Fruit fly (Drosophila melanogaster): ENCODE measurements around the gene Act5C.
A peak's percentile ranks its signal among the peaks of the same experiment; 100 is the strongest.

The Act5C gene

DNA sequence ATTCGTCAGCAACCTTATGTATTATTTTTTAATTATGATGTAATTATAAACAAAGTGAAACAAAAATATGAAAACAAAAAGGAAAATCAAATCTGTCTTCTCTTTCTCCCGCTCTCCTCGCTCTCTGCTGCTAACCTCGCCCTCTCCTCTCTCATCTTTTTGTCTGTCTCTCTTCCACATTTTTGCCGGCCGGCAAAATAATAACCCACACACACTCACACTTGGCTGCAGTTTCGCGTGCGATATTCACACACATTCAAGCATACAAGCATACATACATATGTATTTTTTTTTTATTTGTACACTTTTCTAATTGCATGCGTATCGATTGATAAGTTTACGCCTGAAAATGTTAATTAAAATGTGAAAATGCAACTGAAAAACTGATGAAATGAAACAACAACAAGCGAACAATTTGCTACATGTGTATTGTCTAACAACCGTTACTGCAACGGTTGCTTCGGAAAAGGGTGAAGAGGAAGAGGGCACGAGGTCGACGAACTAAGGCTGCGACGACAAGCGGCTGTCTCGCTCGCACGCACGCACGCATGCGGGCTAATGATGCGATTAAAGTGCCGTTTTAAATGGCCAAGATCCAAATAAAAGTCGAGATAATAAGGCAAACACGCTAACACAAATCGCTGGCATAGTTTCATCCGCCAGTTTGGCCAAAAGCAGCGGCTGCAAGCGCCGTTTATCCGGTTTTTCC, 3.9 kb downstream of the Act5C start:
- no peak for TF ChIP-seq CG17801 (GFP tag; optimal IDR thresholded peaks at IDR 0.05; ENCODE audit: partially characterized antibody)

DNA sequence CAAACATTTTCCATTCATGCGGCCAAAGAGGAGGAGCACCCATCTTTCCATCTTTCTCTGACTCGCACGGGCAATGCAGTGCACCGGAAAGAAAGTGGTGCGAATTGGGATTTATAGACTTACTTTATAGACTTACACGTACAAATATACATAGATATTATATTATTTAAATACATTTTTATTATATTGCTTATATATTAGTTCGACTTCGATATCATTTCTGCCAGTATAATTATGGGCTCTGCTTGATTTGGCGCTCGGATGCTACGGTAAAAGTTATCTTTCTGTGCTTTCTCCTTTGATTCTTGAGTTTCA, 4.4 kb downstream of the Act5C start:
- TF ChIP-seq CG17801 (GFP tag; optimal IDR thresholded peaks at IDR 0.05; ENCODE audit: partially characterized antibody) = no peak

DNA sequence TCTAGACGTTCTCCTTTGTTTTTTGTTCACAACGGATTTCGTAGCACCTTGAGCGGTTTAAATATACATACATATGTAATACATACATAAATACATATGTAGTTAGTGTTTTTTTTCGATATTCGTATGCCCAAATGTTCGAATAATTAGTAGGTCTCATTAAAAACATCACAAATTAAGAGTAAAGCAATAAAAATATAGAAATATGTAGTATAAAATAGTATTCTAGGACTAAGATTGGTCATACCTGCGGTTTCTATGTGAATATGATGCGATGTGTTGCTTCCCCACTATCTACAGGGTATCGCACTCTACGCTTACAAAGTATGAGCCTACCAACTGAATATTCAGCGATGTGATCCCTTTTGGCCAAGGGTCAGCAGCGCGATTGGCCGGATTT, 4.8 kb downstream of the Act5C start, which contains the start of gene CG4020:
CG4020 (plus strand) TSS at position 301 of the 400 bp plus-strand sequence.
- TF ChIP-seq CG17801 (GFP tag; optimal IDR thresholded peaks at IDR 0.05; ENCODE audit: partially characterized antibody) = no peak

DNA sequence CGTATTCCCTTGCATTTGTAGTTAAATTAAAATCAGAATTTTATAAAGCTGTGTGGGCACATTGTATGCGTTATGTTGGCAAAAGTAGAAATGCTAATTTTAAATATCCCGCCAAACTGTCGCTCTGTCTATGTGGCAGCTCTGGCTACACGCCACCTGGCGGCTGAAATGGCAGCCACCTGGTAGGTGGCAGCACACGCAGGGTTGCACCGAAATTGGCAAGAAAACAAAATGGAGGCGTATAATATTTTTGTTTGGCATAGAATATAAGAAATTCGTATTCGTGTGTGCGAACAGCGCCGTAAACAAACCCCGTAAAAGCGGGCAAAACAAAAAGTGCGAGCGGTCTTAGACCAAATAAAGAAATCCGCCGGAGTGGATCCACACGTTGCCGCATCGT, 7.3 kb downstream of the Act5C start, which contains the start of gene CG12236:
CG12236 (plus strand) TSS at position 220 of the 400 bp plus-strand sequence.
- TF ChIP-seq CG17801 (GFP tag; optimal IDR thresholded peaks at IDR 0.05; ENCODE audit: partially characterized antibody) = peak; percentile 37

DNA sequence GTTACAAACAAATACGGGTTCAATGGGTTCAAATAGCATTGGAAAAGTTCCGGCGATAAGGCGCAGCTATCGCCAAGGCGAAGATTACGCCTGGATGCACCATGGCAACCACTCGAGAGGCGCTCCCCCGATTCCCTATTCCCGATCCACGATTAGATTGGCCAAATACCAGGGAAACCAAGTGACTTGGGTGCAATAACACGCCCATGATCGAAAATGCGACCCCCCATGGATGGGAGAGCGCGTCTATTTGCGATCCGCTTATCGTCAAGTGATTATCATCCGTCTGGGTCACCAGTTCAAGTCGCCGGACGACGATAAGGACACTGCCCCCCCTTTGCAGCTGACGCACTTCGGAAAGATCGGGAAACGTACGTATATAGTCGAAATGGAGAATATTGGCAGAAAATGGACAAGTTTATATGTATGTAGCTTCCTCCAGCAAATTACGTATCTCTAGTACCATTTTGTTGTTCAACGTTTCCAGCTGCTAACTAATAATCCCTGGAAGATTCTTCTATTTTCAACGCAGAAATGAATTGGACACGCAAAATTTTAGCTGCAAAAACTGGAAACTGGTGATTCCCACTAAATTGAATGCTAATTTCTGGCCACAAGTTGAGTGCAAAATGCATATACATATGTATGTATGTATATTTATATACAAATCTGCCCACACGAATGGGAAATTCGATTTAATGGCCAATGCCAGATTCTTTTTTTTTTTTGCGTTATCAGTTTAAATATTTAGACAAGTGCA, 14.5 kb downstream of the Act5C start:
- TF ChIP-seq CG17801 (GFP tag; optimal IDR thresholded peaks at IDR 0.05; ENCODE audit: partially characterized antibody) = no peak

DNA sequence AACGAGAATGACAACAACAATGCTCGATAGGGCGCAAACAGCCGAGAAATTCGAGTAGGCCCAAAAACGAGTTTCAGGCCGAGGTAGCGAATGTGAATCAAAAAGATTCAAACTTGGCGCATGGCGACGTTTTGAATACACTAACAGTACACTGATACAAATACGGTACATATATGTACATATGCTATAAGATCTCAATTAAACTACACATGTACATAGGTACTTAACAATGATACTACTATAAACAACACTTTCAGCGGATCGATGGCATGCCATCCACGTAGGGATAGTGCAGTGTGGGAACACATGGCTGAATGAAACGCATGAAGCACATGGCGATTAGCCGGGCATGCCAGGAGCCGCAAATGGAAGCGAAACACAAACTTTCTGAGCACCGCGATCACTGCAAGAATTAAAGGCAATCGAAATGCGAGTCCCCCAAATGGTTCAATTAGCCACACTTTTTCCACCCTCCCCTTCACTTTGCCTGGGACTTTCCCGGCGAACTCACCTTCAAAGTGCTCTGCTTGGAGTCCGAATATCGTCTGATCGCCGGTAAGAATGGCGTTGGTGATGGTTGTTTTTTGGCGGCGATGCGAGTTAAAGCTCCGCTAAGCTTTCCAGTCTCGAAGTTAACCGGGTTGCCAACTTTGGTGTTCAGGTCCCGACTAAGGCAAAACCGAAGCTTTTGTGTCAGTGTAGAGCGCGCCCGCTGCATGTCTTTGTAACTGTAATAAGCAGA, 15.3 kb downstream of the Act5C start:
- TF ChIP-seq CG17801 (GFP tag; optimal IDR thresholded peaks at IDR 0.05; ENCODE audit: partially characterized antibody) = peak; percentile 79

DNA sequence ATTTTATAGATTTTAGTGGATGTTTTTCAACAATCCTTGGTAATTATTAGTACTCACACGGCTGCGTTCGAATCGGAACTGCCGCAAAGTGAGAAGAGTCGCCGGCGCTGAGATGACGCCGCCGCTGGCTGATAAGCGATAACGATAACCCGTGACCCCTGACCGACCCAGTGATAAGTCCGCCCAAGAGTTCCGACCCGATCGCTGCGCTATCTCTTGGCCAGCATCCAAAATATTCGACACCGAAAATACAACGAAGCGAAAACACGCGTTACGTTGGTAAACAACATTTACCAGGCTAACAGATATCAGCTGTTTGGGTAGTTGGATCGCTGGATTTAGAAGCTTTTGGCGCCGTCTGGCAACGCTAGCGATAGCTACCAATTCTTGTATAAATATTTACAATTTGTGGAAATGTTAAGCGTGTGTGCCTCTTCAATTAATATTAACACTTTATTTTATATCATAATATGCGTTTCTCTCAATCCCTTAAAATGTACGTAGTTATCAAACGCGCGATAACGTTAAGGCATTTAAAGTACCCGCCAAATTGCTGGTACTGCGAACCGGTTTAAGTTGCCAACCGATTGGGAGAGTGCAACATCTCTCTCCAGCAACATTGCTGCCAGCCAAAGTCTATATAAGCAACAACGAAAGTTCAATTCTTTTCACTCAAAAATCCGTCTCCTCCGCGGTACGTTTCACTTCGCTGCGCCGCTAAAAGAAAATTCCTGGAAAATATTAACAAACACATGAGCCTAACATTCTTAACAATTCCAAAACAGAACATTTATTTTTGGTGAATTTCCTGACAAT, 16.0 kb downstream of the Act5C start, which contains the start of the genes Shmt and CG3726:
Shmt (minus strand) TSS at position 304 of the 816 bp plus-strand sequence.
CG3726 (plus strand) TSS at position 604 of the 816 bp plus-strand sequence.
- TF ChIP-seq CG17801 (GFP tag; optimal IDR thresholded peaks at IDR 0.05; ENCODE audit: partially characterized antibody) = no peak

DNA sequence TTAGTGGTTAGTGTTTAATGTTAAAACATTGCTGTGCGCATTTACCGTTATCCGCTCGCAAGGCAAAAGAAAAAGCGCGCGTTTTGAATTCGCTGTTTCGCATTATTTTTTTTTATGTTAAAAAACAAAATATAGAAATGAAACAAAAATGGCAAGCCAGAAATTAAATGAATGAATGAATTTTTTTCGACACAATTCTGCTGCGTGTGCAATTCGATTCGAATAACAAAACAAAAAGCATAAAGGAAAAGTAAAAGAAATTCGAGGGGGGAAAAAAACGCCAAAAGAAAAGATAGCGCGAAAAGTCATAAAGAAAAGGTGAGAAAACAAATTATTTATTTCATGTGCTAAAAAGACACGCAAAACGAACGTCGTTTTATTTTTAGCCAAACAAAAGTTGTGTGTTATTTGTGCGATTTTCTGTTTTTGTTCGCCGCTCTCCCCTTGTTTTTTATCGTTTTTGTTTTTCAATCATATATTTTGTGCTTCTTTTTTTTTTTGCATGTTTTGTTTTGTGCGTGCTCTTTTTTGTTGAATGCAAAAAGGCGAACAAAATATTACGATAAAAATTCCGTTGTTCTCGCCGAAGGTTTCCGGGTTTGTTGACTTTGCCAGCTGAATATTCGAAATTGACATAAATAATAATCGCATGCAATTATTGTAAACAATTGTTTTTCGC, 16.8 kb downstream of the Act5C start:
- TF ChIP-seq CG17801 (GFP tag; optimal IDR thresholded peaks at IDR 0.05; ENCODE audit: partially characterized antibody) = peak; percentile 25

DNA sequence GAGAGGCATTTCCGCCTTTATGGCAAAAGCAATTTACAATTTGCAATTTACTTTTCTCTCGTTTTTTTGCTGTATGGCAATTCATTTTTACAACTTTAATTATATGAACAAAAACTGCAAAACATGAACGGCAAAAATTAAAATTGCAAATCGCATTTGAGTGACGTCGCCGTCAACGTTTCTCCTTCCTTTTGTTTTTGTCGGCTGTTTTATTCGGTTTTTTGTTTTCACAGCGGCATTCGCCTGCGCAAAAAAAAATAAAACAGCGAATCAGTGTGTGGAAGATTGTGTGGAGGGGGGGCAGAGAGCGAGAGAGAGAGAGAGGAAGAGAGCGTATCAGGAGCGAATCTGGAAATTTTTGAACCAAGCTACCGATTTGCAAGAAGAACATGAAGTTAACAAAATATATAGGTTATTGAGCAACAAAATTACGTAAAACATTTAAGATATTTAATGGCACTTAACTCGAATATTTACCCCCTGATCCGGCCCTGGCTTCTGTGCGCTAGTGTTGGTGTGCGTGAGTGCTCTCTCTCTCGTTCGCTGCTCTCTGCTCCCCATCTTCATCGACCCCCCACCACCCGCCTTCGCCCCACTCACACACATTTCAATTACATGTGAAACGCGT, 18.0 kb downstream of the Act5C start:
- TF ChIP-seq CG17801 (GFP tag; optimal IDR thresholded peaks at IDR 0.05; ENCODE audit: partially characterized antibody) = peak; percentile 94

DNA sequence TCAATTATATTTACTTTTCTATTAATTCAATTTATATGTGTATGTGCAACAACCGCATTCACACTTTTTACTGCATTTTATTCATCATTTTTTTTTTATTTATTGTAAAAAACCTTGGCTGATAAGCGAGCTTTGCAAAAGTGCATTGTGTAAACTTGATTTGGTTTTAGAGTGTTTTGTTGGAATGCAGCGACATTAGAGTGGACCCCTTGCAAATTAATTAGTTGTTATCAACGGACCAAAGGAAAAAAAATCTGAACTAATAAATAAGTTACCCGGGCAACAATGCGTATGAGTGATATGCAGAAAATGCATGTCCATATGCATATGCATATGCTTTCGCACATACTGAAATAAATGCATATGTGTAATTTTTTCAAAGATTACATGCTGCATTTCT, 20.3 kb downstream of the Act5C start:
- TF ChIP-seq CG17801 (GFP tag; optimal IDR thresholded peaks at IDR 0.05; ENCODE audit: partially characterized antibody) = no peak

DNA sequence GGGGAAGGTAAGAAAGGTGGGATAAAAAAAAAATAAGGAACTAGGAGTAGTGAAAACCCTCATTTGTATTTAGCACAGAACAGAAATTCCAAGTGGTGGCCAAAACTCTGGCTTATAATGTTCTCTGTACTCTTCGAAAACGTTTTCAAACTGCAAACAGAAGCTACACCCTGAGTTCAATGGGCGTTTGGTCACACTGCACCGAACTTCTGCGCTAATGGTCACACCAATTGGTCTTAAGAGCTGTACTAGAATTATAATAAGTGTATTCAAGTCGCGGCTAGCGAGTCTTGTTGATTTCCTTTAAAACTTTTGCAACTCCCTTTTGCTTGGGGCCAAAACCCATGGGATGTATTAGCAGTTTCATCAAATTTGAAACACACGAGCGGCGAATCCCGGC, 21.4 kb downstream of the Act5C start:
- TF ChIP-seq CG17801 (GFP tag; optimal IDR thresholded peaks at IDR 0.05; ENCODE audit: partially characterized antibody) = no peak

DNA sequence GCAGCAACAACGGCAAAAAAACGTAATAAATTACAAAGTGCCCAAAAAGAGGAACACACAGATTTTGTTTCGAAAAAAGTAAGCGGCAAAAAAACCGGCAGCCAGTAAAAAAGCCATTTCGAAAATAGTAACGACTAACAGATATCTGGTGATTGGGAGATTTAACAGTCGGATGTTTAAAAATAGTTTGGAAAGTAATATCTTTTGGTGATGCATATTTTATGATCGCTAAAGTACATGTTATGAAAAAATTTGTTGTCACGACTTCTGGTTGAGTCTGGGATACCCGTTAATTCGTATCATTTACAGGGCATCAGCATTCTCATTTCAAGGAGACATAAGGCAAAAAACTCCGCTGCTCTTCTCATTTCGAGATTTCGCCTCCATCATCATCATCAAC, 22.5 kb downstream of the Act5C start:
- TF ChIP-seq CG17801 (GFP tag; optimal IDR thresholded peaks at IDR 0.05; ENCODE audit: partially characterized antibody) = no peak

DNA sequence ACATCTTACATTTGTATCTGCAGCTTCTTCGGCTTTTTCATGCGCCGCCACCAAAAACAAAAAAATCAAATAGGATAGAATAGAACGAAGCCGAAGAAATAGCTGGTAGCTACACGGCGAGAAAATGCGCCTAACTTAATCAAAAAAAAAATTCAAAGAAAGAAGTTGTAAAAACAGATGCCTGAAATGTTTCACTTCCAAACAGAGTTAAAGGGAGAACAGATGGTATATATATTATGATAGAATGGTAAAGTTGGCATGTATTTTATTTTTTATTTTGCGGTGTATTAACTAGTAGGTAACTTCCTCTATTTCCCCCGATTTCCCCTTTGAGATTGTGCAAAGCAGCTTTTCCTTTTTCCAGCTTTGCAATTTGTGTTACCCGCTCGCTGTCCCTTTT, 23.7 kb downstream of the Act5C start:
- no peak for TF ChIP-seq CG17801 (GFP tag; optimal IDR thresholded peaks at IDR 0.05; ENCODE audit: partially characterized antibody)

All from ovary, adult (tissue).